Worm (Caenorhabditis elegans) whole organism, L4 larva: ENCODE results near the gene ZK177.12.

ENCODE experiments used
- D1046.2 ChIP-seq: fragments of 200-800 bp; sonication (Bioruptor generic); IDR thresholded peaks from 2 replicates; pipeline ENCODE4 v1.3.6; 2022; ENCODE audit warnings: missing genetic modification characterization, missing compliant biosample characterization
- F49E8.2 ChIP-seq: sonication (generic microtip); optimal IDR thresholded peaks from 2 replicates; lab custom pipeline; 2016; ENCODE audit warnings: missing compliant biosample characterization, mild to moderate bottlenecking, missing genetic modification characterization, borderline replicate concordance
- R02D3.7 ChIP-seq: fragments of 150-350 bp; sonication (generic microtip); optimal IDR thresholded peaks from 3 replicates; lab custom pipeline; 2014; ENCODE audit warnings: missing biosample characterization, missing genetic modification characterization
- Y105C5A.15 ChIP-seq: fragments of 200-800 bp; sonication (Bioruptor generic); IDR thresholded peaks from 2 replicates; pipeline ENCODE4 v1.3.6; 2022; ENCODE audit warnings: missing genetic modification characterization, missing compliant biosample characterization
- Y5F2A.4 ChIP-seq: fragments of 200-800 bp; sonication (Bioruptor generic); optimal IDR thresholded peaks from 2 replicates; lab custom pipeline; 2018; ENCODE audit warnings: mild to moderate bottlenecking, missing genetic modification characterization, missing compliant biosample characterization
- ZK546.5 ChIP-seq, 2 experiments: sonication (generic microtip); optimal IDR thresholded peaks; 2 replicates each; lab custom pipeline; 2017; ENCODE audit warnings: missing biosample characterization in 2 of 2, missing genetic modification characterization in 2 of 2
- ama-1 ChIP-seq: fragments of 150-350 bp; optimal IDR thresholded peaks from 2 replicates; lab custom pipeline; 2014; ENCODE audit warnings: inconsistent platforms, mixed read lengths
- arid-1 ChIP-seq: fragments of 200-800 bp; sonication (Bioruptor generic); conservative IDR thresholded peaks from 2 replicates; pipeline ENCODE4 v1.3.6; 2022; ENCODE audit warnings: missing genetic modification reagents, missing genetic modification characterization, missing compliant biosample characterization
- attf-4 ChIP-seq: sonication (generic microtip); optimal IDR thresholded peaks from 3 replicates; lab custom pipeline; 2017; ENCODE audit warnings: missing biosample characterization, missing genetic modification characterization
- ceh-20 ChIP-seq: fragments of 200-800 bp; sonication (Bioruptor generic); IDR thresholded peaks from 2 replicates; pipeline ENCODE4 v1.3.6; 2022; ENCODE audit warnings: missing genetic modification reagents, missing genetic modification characterization, missing compliant biosample characterization
- ceh-28 ChIP-seq: fragments of 150-350 bp; optimal IDR thresholded peaks from 2 replicates; lab custom pipeline; 2014; ENCODE audit warnings: missing biosample characterization, missing genetic modification reagents, missing genetic modification characterization
- ceh-62 ChIP-seq: sonication (generic microtip); optimal IDR thresholded peaks from 2 replicates; lab custom pipeline; 2017; ENCODE audit warnings: missing biosample characterization, missing genetic modification characterization
- ctbp-1 ChIP-seq: fragments of 200-800 bp; sonication (Bioruptor generic); IDR thresholded peaks from 2 replicates; pipeline ENCODE4 v1.3.6; 2022; ENCODE audit warnings: missing genetic modification reagents, missing genetic modification characterization, missing compliant biosample characterization
- daf-12 ChIP-seq: fragments of 150-350 bp; optimal IDR thresholded peaks from 2 replicates; lab custom pipeline; 2014; ENCODE audit warnings: missing biosample characterization, missing genetic modification reagents, missing genetic modification characterization
- daf-16 ChIP-seq, 3 experiments: sonication (generic microtip); optimal IDR thresholded peaks; 2 replicates each; lab custom pipeline; 2016 to 2017; ENCODE audit warnings: missing genetic modification characterization in 3 of 3, missing genetic modification reagents in 3 of 3, mild to moderate bottlenecking in 2 of 3, missing compliant biosample characterization in 2 of 3, missing biosample characterization in 1 of 3, moderate library complexity in 1 of 3
- daf-19 ChIP-seq: fragments of 200-800 bp; sonication (Bioruptor generic); conservative IDR thresholded peaks from 2 replicates; pipeline ENCODE4 v1.3.6; 2022; ENCODE audit warnings: missing genetic modification characterization, missing compliant biosample characterization
- dmd-9 ChIP-seq: fragments of 200-800 bp; sonication (Bioruptor generic); IDR thresholded peaks from 2 replicates; pipeline ENCODE4 v1.3.6; 2022; ENCODE audit warnings: missing genetic modification reagents, missing genetic modification characterization, missing compliant biosample characterization
- duxl-1 ChIP-seq: sonication (generic microtip); optimal IDR thresholded peaks from 2 replicates; lab custom pipeline; 2016; ENCODE audit warnings: mild to moderate bottlenecking, missing genetic modification characterization, moderate library complexity, missing compliant biosample characterization; ENCODE audit not compliant: poor library complexity
- dve-1 ChIP-seq: sonication (generic microtip); optimal IDR thresholded peaks from 2 replicates; lab custom pipeline; 2017; ENCODE audit warnings: antibody characterized with exemption, mild to moderate bottlenecking, missing genetic modification characterization, missing compliant biosample characterization; ENCODE audit not compliant: insufficient read depth
- egl-43 ChIP-seq: fragments of 200-800 bp; sonication (Bioruptor generic); IDR thresholded peaks from 2 replicates; pipeline ENCODE4 v1.3.6; 2022; ENCODE audit warnings: missing genetic modification reagents, missing genetic modification characterization, missing compliant biosample characterization
- fos-1 ChIP-seq: fragments of 150-350 bp; optimal IDR thresholded peaks from 2 replicates; lab custom pipeline; 2014; ENCODE audit warnings: missing biosample characterization, missing genetic modification characterization
- hlh-11 ChIP-seq: fragments of 200-800 bp; sonication (Bioruptor generic); optimal IDR thresholded peaks from 2 replicates; lab custom pipeline; 2018; ENCODE audit warnings: mild to moderate bottlenecking, missing genetic modification characterization, missing compliant biosample characterization
- hlh-30 ChIP-seq: sonication (generic microtip); optimal IDR thresholded peaks from 2 replicates; lab custom pipeline; 2017; ENCODE audit warnings: antibody characterized with exemption, mild to moderate bottlenecking, missing genetic modification characterization, missing compliant biosample characterization; ENCODE audit not compliant: insufficient read depth
- hmg-1.1 ChIP-seq: fragments of 200-800 bp; sonication (Bioruptor generic); IDR thresholded peaks from 2 replicates; pipeline ENCODE4 v1.3.6; 2022; ENCODE audit warnings: missing genetic modification reagents, missing genetic modification characterization, missing compliant biosample characterization
- lin-13 ChIP-seq: fragments of 150-350 bp; optimal IDR thresholded peaks from 2 replicates; lab custom pipeline; 2014; ENCODE audit warnings: missing biosample characterization, missing genetic modification reagents, missing genetic modification characterization
- lin-38 ChIP-seq: fragments of 200-800 bp; sonication (Bioruptor generic); IDR thresholded peaks from 2 replicates; pipeline ENCODE4 v1.3.6; 2022; ENCODE audit warnings: missing genetic modification reagents, missing genetic modification characterization, missing compliant biosample characterization
- lsy-2 ChIP-seq, 2 experiments: fragments of 150-350 bp in 1 of 2; sonication (generic microtip) in 1 of 2; optimal IDR thresholded peaks; 2 replicates each; lab custom pipeline; 2014 to 2017; ENCODE audit warnings: missing biosample characterization in 2 of 2, missing genetic modification characterization in 2 of 2
- mdt-29 ChIP-seq: fragments of 200-800 bp; sonication (Bioruptor generic); IDR thresholded peaks from 2 replicates; pipeline ENCODE4 v1.3.6; 2022; ENCODE audit warnings: missing genetic modification reagents, missing genetic modification characterization, missing compliant biosample characterization
- mep-1 ChIP-seq: fragments of 150-350 bp; sonication (generic microtip); optimal IDR thresholded peaks from 3 replicates; lab custom pipeline; 2014; ENCODE audit warnings: missing biosample characterization, missing genetic modification characterization
- nhr-25 ChIP-seq: sonication (generic microtip); optimal IDR thresholded peaks from 2 replicates; lab custom pipeline; 2017; ENCODE audit warnings: missing genetic modification characterization, mild to moderate bottlenecking, missing compliant biosample characterization, antibody characterized with exemption, moderate library complexity, borderline replicate concordance; ENCODE audit not compliant: insufficient read depth
- nhr-28 ChIP-seq: fragments of 150-350 bp; optimal IDR thresholded peaks from 2 replicates; lab custom pipeline; 2014; ENCODE audit warnings: missing biosample characterization, missing genetic modification characterization
- nhr-41 ChIP-seq: fragments of 200-800 bp; sonication (Bioruptor generic); IDR thresholded peaks from 2 replicates; pipeline ENCODE4 v1.3.6; 2022; ENCODE audit warnings: missing genetic modification reagents, missing genetic modification characterization, missing compliant biosample characterization
- nhr-6 ChIP-seq: fragments of 150-350 bp; optimal IDR thresholded peaks from 2 replicates; lab custom pipeline; 2014; ENCODE audit warnings: missing biosample characterization, missing genetic modification characterization
- nhr-76 ChIP-seq: fragments of 150-350 bp; optimal IDR thresholded peaks from 2 replicates; lab custom pipeline; 2014; ENCODE audit warnings: missing biosample characterization, missing genetic modification characterization
- nhr-77 ChIP-seq: fragments of 150-350 bp; optimal IDR thresholded peaks from 2 replicates; lab custom pipeline; 2014; ENCODE audit warnings: missing biosample characterization, missing genetic modification characterization
- pqm-1 ChIP-seq: sonication (generic microtip); optimal IDR thresholded peaks from 2 replicates; lab custom pipeline; 2017; ENCODE audit warnings: missing biosample characterization, missing genetic modification characterization
- snpc-1.2 ChIP-seq: fragments of 200-800 bp; sonication (Bioruptor generic); IDR thresholded peaks from 2 replicates; pipeline ENCODE4 v1.3.6; 2022; ENCODE audit warnings: missing genetic modification reagents, missing genetic modification characterization, missing compliant biosample characterization
- snpc-4 ChIP-seq: fragments of 150-350 bp; optimal IDR thresholded peaks from 2 replicates; lab custom pipeline; 2014; ENCODE audit warnings: missing biosample characterization, missing genetic modification characterization
- tag-97 ChIP-seq: fragments of 200-800 bp; sonication (Bioruptor generic); IDR thresholded peaks from 2 replicates; pipeline ENCODE4 v1.3.6; 2022; ENCODE audit warnings: missing genetic modification characterization, missing compliant biosample characterization
- unc-130 ChIP-seq: sonication (generic microtip); optimal IDR thresholded peaks from 2 replicates; lab custom pipeline; 2016; ENCODE audit warnings: missing genetic modification reagents, missing genetic modification characterization, missing compliant biosample characterization
- vab-7 ChIP-seq: fragments of 200-800 bp; sonication (Bioruptor generic); IDR thresholded peaks from 2 replicates; pipeline ENCODE4 v1.3.6; 2022; ENCODE audit warnings: missing genetic modification reagents, missing genetic modification characterization, missing compliant biosample characterization
- zag-1 ChIP-seq: fragments of 150-350 bp; optimal IDR thresholded peaks from 2 replicates; lab custom pipeline; 2014; ENCODE audit warnings: missing biosample characterization, missing genetic modification characterization
- zfp-3 ChIP-seq: fragments of 200-800 bp; sonication (Bioruptor generic); conservative IDR thresholded peaks from 2 replicates; pipeline ENCODE4 v1.3.6; 2022; ENCODE audit warnings: missing genetic modification reagents, missing genetic modification characterization, missing compliant biosample characterization
- zip-11 ChIP-seq: fragments of 200-800 bp; sonication (Bioruptor generic); IDR thresholded peaks from 2 replicates; pipeline ENCODE4 v1.3.6; 2022; ENCODE audit warnings: missing genetic modification characterization, missing compliant biosample characterization
- zip-2 ChIP-seq: fragments of 150-350 bp; optimal IDR thresholded peaks from 2 replicates; lab custom pipeline; 2014; ENCODE audit warnings: missing biosample characterization, missing genetic modification characterization
- ztf-7 ChIP-seq: fragments of 150-350 bp; optimal IDR thresholded peaks from 2 replicates; lab custom pipeline; 2014; ENCODE audit warnings: missing biosample characterization, missing genetic modification characterization

ZK177.12 gene

DNA sequence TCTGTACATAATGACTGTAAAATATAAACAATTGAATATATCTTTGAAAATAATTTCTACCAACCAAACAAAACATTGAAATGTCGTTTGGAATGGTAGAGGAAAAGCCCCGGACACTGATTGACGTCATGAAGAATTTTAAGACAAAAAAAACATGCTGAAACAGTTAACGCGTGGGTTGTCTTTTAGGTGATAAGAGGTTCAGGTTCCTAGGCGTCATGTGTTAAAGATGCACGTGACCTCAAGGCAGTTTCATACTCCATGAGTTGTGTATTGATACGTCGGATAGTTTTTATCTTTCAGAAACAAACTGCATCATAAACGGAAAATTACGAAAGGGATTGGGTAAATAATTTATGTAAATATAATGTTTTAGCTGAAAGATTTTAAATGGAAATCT is 35.6 kb downstream of the ZK177.12 start (continued):
- TF ChIP-seq F49E8.2 (tag; lab: Kevin White, UChicago), result no peak
- TF ChIP-seq mdt-29 (GFP tag; lab: Robert Waterston, UW), result no peak
- TF ChIP-seq ZK546.5 (tag; optimal IDR thresholded peaks at IDR 0.05; lab: Kevin White, UChicago), result no peak
- TF ChIP-seq zfp-3 (GFP tag; lab: Robert Waterston, UW), result no peak
- no peak for TF ChIP-seq lin-13 (GFP tag; lab: Kevin White, UChicago)
- TF ChIP-seq nhr-41 (GFP tag; lab: Robert Waterston, UW), result no peak
- no peak for TF ChIP-seq zag-1 (tag; lab: Kevin White, UChicago)
- no peak for TF ChIP-seq lsy-2 (tag; optimal IDR thresholded peaks at IDR 0.05; lab: Kevin White, UChicago)
- TF ChIP-seq ztf-7, result no peak
- no peak for TF ChIP-seq ceh-62 (tag; lab: Kevin White, UChicago)
- TF ChIP-seq daf-16 (GFP tag; optimal IDR thresholded peaks at IDR 0.05; lab: Kevin White, UChicago), result no peak
- TF ChIP-seq daf-16 (tag; optimal IDR thresholded peaks at IDR 0.05; lab: Kevin White, UChicago), result peak; percentile 79
- no peak for TF ChIP-seq daf-12 (tag; lab: Kevin White, UChicago)
- no peak for TF ChIP-seq snpc-4 (tag; lab: Kevin White, UChicago)
- TF ChIP-seq R02D3.7 (tag; lab: Kevin White, UChicago), result no peak
- no peak for TF ChIP-seq vab-7 (GFP tag; lab: Robert Waterston, UW)
- TF ChIP-seq mep-1 (tag; lab: Kevin White, UChicago), result no peak
- TF ChIP-seq arid-1 (GFP tag; lab: Robert Waterston, UW), result no peak
- TF ChIP-seq Y105C5A.15 (GFP tag; lab: Robert Waterston, UW), result no peak
- TF ChIP-seq egl-43 (GFP tag; lab: Robert Waterston, UW), result no peak
- TF ChIP-seq hlh-30 (tag; lab: Kevin White, UChicago), result peak; percentile 59
- no peak for TF ChIP-seq ctbp-1 (GFP tag; lab: Robert Waterston, UW)
- TF ChIP-seq snpc-1.2 (GFP tag; lab: Robert Waterston, UW), result no peak
- no peak for TF ChIP-seq daf-19
- TF ChIP-seq ceh-20 (GFP tag; lab: Robert Waterston, UW), result no peak
- no peak for TF ChIP-seq ceh-28 (tag; lab: Kevin White, UChicago)
- no peak for TF ChIP-seq lin-38 (GFP tag; lab: Robert Waterston, UW)
- TF ChIP-seq unc-130, result no peak
- TF ChIP-seq zip-11 (GFP tag; lab: Robert Waterston, UW), result no peak
- no peak for TF ChIP-seq fos-1 (tag; lab: Kevin White, UChicago)
- TF ChIP-seq D1046.2, result no peak
- no peak for TF ChIP-seq ama-1
- peak; percentile 60 for TF ChIP-seq nhr-77 (tag; lab: Kevin White, UChicago)
- no peak for TF ChIP-seq zip-2 (tag; lab: Kevin White, UChicago)
- no peak for TF ChIP-seq nhr-6 (tag; lab: Kevin White, UChicago)
- no peak for TF ChIP-seq tag-97 (GFP tag; lab: Robert Waterston, UW)
- no peak for TF ChIP-seq dmd-9
- TF ChIP-seq nhr-76 (tag; lab: Kevin White, UChicago), result no peak
- TF ChIP-seq hmg-1.1 (GFP tag; lab: Robert Waterston, UW), result no peak
- no peak for TF ChIP-seq attf-4

DNA sequence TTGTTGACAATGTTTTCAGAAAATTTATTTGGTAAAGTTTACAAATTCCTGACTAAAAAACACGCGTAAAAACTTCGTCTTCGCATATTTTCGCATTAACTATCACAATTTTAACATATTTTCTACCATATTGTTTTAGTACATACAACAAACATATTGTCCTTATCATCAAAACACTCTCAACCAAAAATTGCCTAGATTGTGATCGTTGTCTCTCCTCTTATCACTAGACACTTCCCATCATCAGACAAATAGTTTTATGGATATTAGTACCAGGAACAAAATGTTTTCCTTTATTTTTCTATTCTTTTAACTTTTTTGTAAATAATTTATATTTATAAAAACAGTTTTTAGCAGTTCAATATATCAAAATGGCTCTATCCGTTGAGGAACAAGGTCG is 39.9 kb downstream of the ZK177.12 start, which contains the start of gene C17C3.3:
TSS of gene C17C3.3 (plus strand) at position 346 of the 400 bp plus-strand sequence.
- TF ChIP-seq nhr-28 (tag; lab: Kevin White, UChicago) (peak; percentile 28), duxl-1 (tag; lab: Kevin White, UChicago) (no peak), lin-13 (GFP tag; lab: Kevin White, UChicago) (no peak), daf-16 (GFP tag; optimal IDR thresholded peaks at IDR 0.05; lab: Kevin White, UChicago) (no peak), daf-16 (tag; optimal IDR thresholded peaks at IDR 0.05; lab: Kevin White, UChicago) (peak; percentile 97), pqm-1 (peak; percentile 58), Y5F2A.4 (GFP tag; lab: Kevin White, UChicago) (no peak), nhr-77 (tag; lab: Kevin White, UChicago) (peak; percentile 5), nhr-25 (tag; lab: Kevin White, UChicago) (no peak), snpc-4 (tag; lab: Kevin White, UChicago) (no peak), hlh-11 (tag; lab: Kevin White, UChicago) (peak; percentile 24), dve-1 (tag; lab: Kevin White, UChicago) (peak; percentile 72)
